Worm (Caenorhabditis elegans): Measurements from ENCODE around the gene sqt-3.

ce11 chrV:12352445-12352844, at the start of gene sqt-3:
- no peak for TF ChIP-seq efl-1 (optimal IDR thresholded peaks at IDR 0.05)
- no peak for TF ChIP-seq efl-1 (GFP tag; optimal IDR thresholded peaks at IDR 0.05 in 1 of 2)
- no peak for TF ChIP-seq nhr-28 (tag; optimal IDR thresholded peaks at IDR 0.05)
- no peak for TF ChIP-seq lin-13 (GFP tag; optimal IDR thresholded peaks at IDR 0.05)
- TF ChIP-seq lir-3 (tag; optimal IDR thresholded peaks at IDR 0.05; ENCODE audit: poor library complexity) = no peak
- no peak for TF ChIP-seq ztf-11 (tag; optimal IDR thresholded peaks at IDR 0.05)
- no peak for TF ChIP-seq lin-35 (GFP tag; optimal IDR thresholded peaks at IDR 0.05)
- no peak for TF ChIP-seq nhr-77 (tag; optimal IDR thresholded peaks at IDR 0.05)
- no peak for TF ChIP-seq nhr-237 (tag; optimal IDR thresholded peaks at IDR 0.05)

Data from whole organism, L1 larva.